Fruit fly (Drosophila melanogaster): ENCODE data around the gene Phlpp.

Phlpp gene

dm6 chr2L:19064706-19065105, 5.8 kb downstream of the Phlpp start, which contains the start of gene CG17343 (continued):
- TF ChIP-seq CG2116 (GFP tag; optimal IDR thresholded peaks at IDR 0.05) (peak; percentile 91), CG3065 (GFP tag; optimal IDR thresholded peaks at IDR 0.05) (no peak), CG2889 (GFP tag; IDR thresholded peaks at IDR 0.05) (no peak), sna (GFP tag; IDR thresholded peaks at IDR 0.05; ENCODE audit: partially characterized antibody) (peak; percentile 82), tna (GFP tag; IDR thresholded peaks at IDR 0.05; ENCODE audit: partially characterized antibody) (peak; percentile 98), CoRest (tag; optimal IDR thresholded peaks at IDR 0.05) (peak; percentile 3), CG18262 (tag; optimal IDR thresholded peaks at IDR 0.05) (no peak), CG18619 (GFP tag; optimal IDR thresholded peaks at IDR 0.05) (no peak), MBD-R2 (GFP tag; IDR thresholded peaks at IDR 0.05) (peak; percentile 86), Six4 (GFP tag; optimal IDR thresholded peaks at IDR 0.05) (no peak), D19B (GFP tag; optimal IDR thresholded peaks at IDR 0.05) (no peak), CG8089 (GFP tag; optimal IDR thresholded peaks at IDR 0.05) (no peak), Oli (tag; optimal IDR thresholded peaks at IDR 0.05) (no peak), trem (tag; optimal IDR thresholded peaks at IDR 0.05) (peak; percentile 46), sisA (GFP tag; IDR thresholded peaks at IDR 0.05) (no peak), CG30020 (tag; optimal IDR thresholded peaks at IDR 0.05) (peak; percentile 5), Adf1 (GFP tag; IDR thresholded peaks at IDR 0.05) (no peak), Antp (GFP tag; optimal IDR thresholded peaks at IDR 0.05) (no peak), onecut (GFP tag; IDR thresholded peaks at IDR 0.05) (peak; percentile 21; the same call in 1 of the 2 replicates), Hmx (GFP tag; optimal IDR thresholded peaks at IDR 0.05) (no peak), sr (GFP tag; IDR thresholded peaks at IDR 0.05) (no peak), chinmo (GFP tag; IDR thresholded peaks at IDR 0.05; ENCODE audit: partially characterized antibody) (peak; percentile 93; the same call in 3 of the 4 replicates), CG9727 (GFP tag; optimal IDR thresholded peaks at IDR 0.05) (no peak), Dp (GFP tag; optimal IDR thresholded peaks at IDR 0.05) (peak; percentile 36), CG3726 (GFP tag; IDR thresholded peaks at IDR 0.05) (no peak), CG12769 (tag; optimal IDR thresholded peaks at IDR 0.05) (no peak), CG7963 (GFP tag; IDR thresholded peaks at IDR 0.05; ENCODE audit: partially characterized antibody) (peak; percentile 99), CG14860 (GFP tag; IDR thresholded peaks at IDR 0.05; ENCODE audit: partially characterized antibody) (peak; percentile 94), inv (GFP tag; IDR thresholded peaks at IDR 0.05; ENCODE audit: partially characterized antibody) (peak; percentile 81), CG15696 (tag; optimal IDR thresholded peaks at IDR 0.05) (no peak), CG10274 (GFP tag; optimal IDR thresholded peaks at IDR 0.05) (no peak), CG6791 (GFP tag; IDR thresholded peaks at IDR 0.05; ENCODE audit: partially characterized antibody) (peak; percentile 98), CG2712 (tag; optimal IDR thresholded peaks at IDR 0.05) (peak; percentile 18), hb (GFP tag; IDR thresholded peaks at IDR 0.05; ENCODE audit: partially characterized antibody) (peak; percentile 98), bbx (GFP tag; IDR thresholded peaks at IDR 0.05; ENCODE audit: partially characterized antibody) (peak; percentile 95), CG7928 (GFP tag; optimal IDR thresholded peaks at IDR 0.05) (peak; percentile 81), Bgb (GFP tag; IDR thresholded peaks at IDR 0.05; ENCODE audit: partially characterized antibody) (peak; percentile 91), klu (GFP tag; IDR thresholded peaks at IDR 0.05) (no peak), insv (GFP tag; optimal IDR thresholded peaks at IDR 0.05) (no peak), Eip74EF (GFP tag; optimal IDR thresholded peaks at IDR 0.05) (no peak), Neu2 (GFP tag; optimal IDR thresholded peaks at IDR 0.05; ENCODE audit: borderline replicate concordance) (no peak), cato (GFP tag; optimal IDR thresholded peaks at IDR 0.05; ENCODE audit: borderline replicate concordance) (no peak), CG12942 (GFP tag; optimal IDR thresholded peaks at IDR 0.05) (no peak), grau (tag; optimal IDR thresholded peaks at IDR 0.05) (no peak), CG34224 (GFP tag; IDR thresholded peaks at IDR 0.05; ENCODE audit: partially characterized antibody) (peak; percentile 96), CG12071 (GFP tag; optimal IDR thresholded peaks at IDR 0.05) (no peak), pzg (GFP tag; optimal IDR thresholded peaks at IDR 0.05) (peak; percentile 44), Ets97D (GFP tag; optimal IDR thresholded peaks at IDR 0.05) (peak; percentile 25), CG6689 (GFP tag; IDR thresholded peaks at IDR 0.05) (no peak), Mad (GFP tag; optimal IDR thresholded peaks at IDR 0.05) (no peak)

All from whole organism, embryonic.